Worm (Caenorhabditis elegans) whole organism, L1 larva: Measurements from ENCODE around the gene ncx-6.

ENCODE experiments used
- dpl-1 ChIP-seq, 3 experiments: fragments of 150-350 bp in 2 of 3; sonication (generic microtip) in 1 of 3; optimal IDR thresholded peaks; 2 replicates each; lab custom pipeline; 2014 to 2017; ENCODE audit warnings: missing biosample characterization in 3 of 3, missing genetic modification characterization in 3 of 3, missing genetic modification reagents in 3 of 3
- elt-2 ChIP-seq: sonication (generic microtip); optimal IDR thresholded peaks from 2 replicates; lab custom pipeline; 2016; ENCODE audit warnings: missing genetic modification characterization, mild to moderate bottlenecking, inconsistent platforms, missing compliant biosample characterization, missing genetic modification reagents
- lin-39 ChIP-seq: fragments of 150-350 bp; optimal IDR thresholded peaks from 2 replicates; lab custom pipeline; 2014; ENCODE audit warnings: missing biosample characterization, missing genetic modification reagents, missing genetic modification characterization
- lir-3 ChIP-seq: sonication (generic microtip); optimal IDR thresholded peaks from 2 replicates; lab custom pipeline; 2016; ENCODE audit warnings: mild to moderate bottlenecking, missing genetic modification characterization, moderate library complexity, missing compliant biosample characterization; ENCODE audit not compliant: poor library complexity
- nhr-76 ChIP-seq: sonication (generic microtip); optimal IDR thresholded peaks from 2 replicates; lab custom pipeline; 2017; ENCODE audit warnings: missing biosample characterization, missing genetic modification characterization
- nhr-77 ChIP-seq: fragments of 150-350 bp; optimal IDR thresholded peaks from 2 replicates; lab custom pipeline; 2014; ENCODE audit warnings: missing biosample characterization, missing genetic modification characterization
- nhr-84 ChIP-seq: sonication (generic microtip); optimal IDR thresholded peaks from 2 replicates; lab custom pipeline; 2017; ENCODE audit warnings: missing biosample characterization, missing genetic modification characterization
- nhr-90 ChIP-seq: sonication (generic microtip); optimal IDR thresholded peaks from 2 replicates; lab custom pipeline; 2016; ENCODE audit warnings: mild to moderate bottlenecking, missing genetic modification characterization, missing compliant biosample characterization; ENCODE audit not compliant: poor library complexity

DNA sequence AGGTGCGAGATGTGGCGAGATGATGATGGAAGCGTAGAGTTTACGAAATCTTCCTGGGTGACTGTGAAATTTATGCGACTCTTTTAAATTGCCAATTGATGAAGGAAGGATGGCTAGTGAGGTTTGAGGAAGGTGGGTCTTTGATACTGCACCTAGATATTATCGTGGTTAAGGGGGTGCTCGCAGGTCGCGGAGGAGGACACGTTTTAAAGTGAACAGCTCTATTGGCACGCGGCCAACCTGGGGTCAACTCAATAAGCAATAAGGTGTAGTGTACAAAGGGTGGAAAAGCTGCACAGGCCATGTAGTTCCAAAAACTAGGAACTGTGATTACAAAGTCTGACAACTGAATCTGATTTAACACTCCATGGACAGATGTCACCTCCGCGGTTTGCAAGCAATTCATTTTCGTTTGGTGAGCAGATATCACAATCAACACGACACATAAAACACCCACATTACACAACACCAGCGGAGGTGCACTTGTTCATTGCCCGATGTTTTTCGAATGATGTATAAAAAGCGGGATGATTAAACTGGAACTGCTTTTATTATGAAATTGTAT is 31.7 kb upstream of the ncx-6 start:
- no peak for TF ChIP-seq nhr-90 (tag; lab: Kevin White, UChicago)
- TF ChIP-seq nhr-76 (tag; lab: Kevin White, UChicago): no peak
- no peak for TF ChIP-seq elt-2 (tag; lab: Kevin White, UChicago)
- no peak for TF ChIP-seq lin-39 (tag; lab: Kevin White, UChicago)
- TF ChIP-seq lir-3: no peak
- TF ChIP-seq nhr-77: no peak
- no peak for TF ChIP-seq dpl-1 (GFP tag; optimal IDR thresholded peaks at IDR 0.05; lab: Kevin White, UChicago)
- no peak for TF ChIP-seq nhr-84
